Fruit fly (Drosophila melanogaster) whole organism, embryonic: ENCODE measurements around the gene HDAC6.

Source experiments
- Awh ChIP-seq: fragments of 200-800 bp; sonication (Bioruptor generic); IDR thresholded peaks from 2 replicates; pipeline ENCODE4, ENCODE4 v1.3.6; 2022; ENCODE audit warnings: missing biosample characterization, missing genetic modification characterization
- BEAF-32 ChIP-seq: fragments of 200-800 bp; sonication (Bioruptor generic); optimal IDR thresholded peaks from 3 replicates; lab custom pipeline; 2017; ENCODE audit warnings: missing biosample characterization, missing genetic modification characterization, mild to moderate bottlenecking, moderate library complexity, missing genetic modification reagents
- CG10366 ChIP-seq: fragments of 200-800 bp; sonication (Bioruptor generic); IDR thresholded peaks from 2 replicates; pipeline ENCODE4 v1.3.6; 2022; ENCODE audit warnings: missing biosample characterization, missing genetic modification characterization
- CG11247 ChIP-seq: fragments of 200-800 bp; sonication (Bioruptor generic); IDR thresholded peaks from 2 replicates; pipeline ENCODE4 v1.3.6; 2022; ENCODE audit warnings: missing biosample characterization, missing genetic modification characterization
- CG12942 ChIP-seq: fragments of 200-800 bp; sonication (Bioruptor generic); optimal IDR thresholded peaks from 3 replicates; lab custom pipeline; 2016; ENCODE audit warnings: missing biosample characterization, missing genetic modification characterization
- CG15011 ChIP-seq: fragments of 200-800 bp; sonication (Bioruptor generic); optimal IDR thresholded peaks from 3 replicates; lab custom pipeline; 2018; ENCODE audit warnings: missing biosample characterization, mild to moderate bottlenecking, missing genetic modification characterization
- CG15696 ChIP-seq: fragments of 200-800 bp; sonication (Bioruptor generic); optimal IDR thresholded peaks from 2 replicates; lab custom pipeline; 2019; ENCODE audit warnings: missing biosample characterization, mild to moderate bottlenecking, missing genetic modification characterization, moderate library complexity
- CG17328 ChIP-seq: fragments of 200-800 bp; sonication (Bioruptor generic); IDR thresholded peaks from 2 replicates; pipeline ENCODE4 v1.3.6; 2022; ENCODE audit warnings: missing biosample characterization, missing genetic modification characterization
- CG30403 ChIP-seq: fragments of 200-800 bp; sonication (Bioruptor generic); optimal IDR thresholded peaks from 3 replicates; lab custom pipeline; 2016; ENCODE audit warnings: missing biosample characterization, missing genetic modification characterization
- CG3163 ChIP-seq: fragments of 200-800 bp; sonication (Bioruptor generic); optimal IDR thresholded peaks from 3 replicates; lab custom pipeline; 2016; ENCODE audit warnings: missing biosample characterization, missing genetic modification characterization
- CG33213 ChIP-seq: fragments of 200-800 bp; sonication (Bioruptor generic); optimal IDR thresholded peaks from 3 replicates; lab custom pipeline; 2016; ENCODE audit warnings: missing biosample characterization, missing genetic modification characterization
- CG33557 ChIP-seq: fragments of 200-800 bp; sonication (Bioruptor generic); optimal IDR thresholded peaks from 2 replicates; lab custom pipeline; 2019; ENCODE audit warnings: missing biosample characterization, mild to moderate bottlenecking, missing genetic modification characterization, moderate library complexity
- CG4404 ChIP-seq: fragments of 200-800 bp; sonication (Bioruptor generic); IDR thresholded peaks from 2 replicates; pipeline ENCODE4 v1.3.6; 2022; ENCODE audit warnings: missing biosample characterization, missing genetic modification characterization
- CG4617 ChIP-seq: fragments of 200-800 bp; sonication (Bioruptor generic); optimal IDR thresholded peaks from 3 replicates; lab custom pipeline; 2016; ENCODE audit warnings: missing biosample characterization, missing genetic modification characterization, borderline replicate concordance
- CG6254 ChIP-seq: fragments of 200-800 bp; sonication (Bioruptor generic); optimal IDR thresholded peaks from 3 replicates; lab custom pipeline; 2017; ENCODE audit warnings: mild to moderate bottlenecking, missing biosample characterization, missing genetic modification reagents, missing genetic modification characterization
- CG8765 ChIP-seq: fragments of 200-800 bp; sonication (Bioruptor generic); IDR thresholded peaks from 2 replicates; pipeline ENCODE4 v1.3.6; 2022; ENCODE audit warnings: missing biosample characterization, missing genetic modification characterization
- CG9215 ChIP-seq: fragments of 200-800 bp; sonication (Bioruptor generic); IDR thresholded peaks from 2 replicates; pipeline ENCODE4 v1.3.6; 2022; ENCODE audit warnings: missing biosample characterization, missing genetic modification characterization
- Camta ChIP-seq: fragments of 200-800 bp; sonication (Bioruptor generic); optimal IDR thresholded peaks from 2 replicates; lab custom pipeline; 2016; ENCODE audit warnings: missing biosample characterization, missing genetic modification characterization
- Chrac-16 ChIP-seq: fragments of 200-800 bp; sonication (Bioruptor generic); optimal IDR thresholded peaks from 3 replicates; lab custom pipeline; 2016; ENCODE audit warnings: missing biosample characterization, missing genetic modification characterization
- CkIIα-i1 ChIP-seq: fragments of 200-800 bp; sonication (Bioruptor generic); IDR thresholded peaks from 2 replicates; pipeline ENCODE4 v1.3.6; 2022; ENCODE audit warnings: missing biosample characterization, missing genetic modification characterization
- Deaf1 ChIP-seq: fragments of 200-800 bp; optimal IDR thresholded peaks from 3 replicates; lab custom pipeline; 2019; ENCODE audit warnings: missing biosample characterization, mild to moderate bottlenecking, missing genetic modification characterization, moderate library complexity
- E2f1 ChIP-seq: fragments of 200-800 bp; sonication (Bioruptor generic); IDR thresholded peaks from 2 replicates; pipeline ENCODE4 v1.3.6; 2022; ENCODE audit warnings: missing biosample characterization, missing genetic modification characterization
- E2f2 ChIP-seq: fragments of 200-800 bp; sonication (Bioruptor generic); IDR thresholded peaks from 2 replicates; pipeline ENCODE4 v1.3.6; 2022; ENCODE audit warnings: missing biosample characterization, missing genetic modification characterization
- Hr39 ChIP-seq: fragments of >200 bp; optimal IDR thresholded peaks from 2 replicates; lab custom pipeline; 2017
- Mrtf ChIP-seq: fragments of 200-800 bp; sonication (Bioruptor generic); IDR thresholded peaks from 3 replicates; pipeline ENCODE4 v1.3.6; 2022; ENCODE audit warnings: missing biosample characterization, missing genetic modification characterization
- Scr ChIP-seq: fragments of 200-800 bp; sonication (Bioruptor generic); IDR thresholded peaks from 2 replicates; pipeline ENCODE4 v1.3.6; 2022; ENCODE audit warnings: missing biosample characterization, missing genetic modification characterization; ENCODE audit not compliant: partially characterized antibody
- Spps ChIP-seq: fragments of 200-800 bp; sonication (Bioruptor generic); optimal IDR thresholded peaks from 2 replicates; lab custom pipeline; 2018; ENCODE audit warnings: missing biosample characterization, mild to moderate bottlenecking, missing genetic modification characterization
- Trl ChIP-seq, 3 experiments: fragments of >200 bp in 2 of 3; fragments of 200-800 bp in 1 of 3; sonication (Bioruptor generic) in 1 of 3; optimal IDR thresholded peaks; 2 replicates in 1 of 3; 3 replicates in 2 of 3; lab custom pipeline; 2016 to 2017; ENCODE audit warnings: missing biosample characterization in 1 of 3, missing genetic modification characterization in 1 of 3
- Vsx1 ChIP-seq: fragments of 200-800 bp; sonication (Bioruptor generic); optimal IDR thresholded peaks from 2 replicates; lab custom pipeline; 2017; ENCODE audit warnings: missing biosample characterization, mild to moderate bottlenecking, missing genetic modification characterization, missing genetic modification reagents
- Xbp1 ChIP-seq: fragments of 200-800 bp; sonication (Bioruptor generic); optimal IDR thresholded peaks from 3 replicates; lab custom pipeline; 2016; ENCODE audit warnings: missing biosample characterization, mild to moderate bottlenecking, missing genetic modification characterization
- btn ChIP-seq: fragments of 200-800 bp; sonication (Bioruptor generic); optimal IDR thresholded peaks from 2 replicates; lab custom pipeline; 2016; ENCODE audit warnings: missing biosample characterization, missing genetic modification characterization
- dmrt11E ChIP-seq: fragments of 200-800 bp; sonication (Bioruptor generic); optimal IDR thresholded peaks from 3 replicates; lab custom pipeline; 2018; ENCODE audit warnings: missing biosample characterization, mild to moderate bottlenecking, missing genetic modification characterization, moderate library complexity
- exex ChIP-seq: fragments of 200-800 bp; sonication (Bioruptor generic); optimal IDR thresholded peaks from 4 replicates; lab custom pipeline; 2018; ENCODE audit warnings: missing biosample characterization, mild to moderate bottlenecking, missing genetic modification characterization, moderate library complexity
- fd102C ChIP-seq: fragments of 200-800 bp; sonication (Bioruptor generic); optimal IDR thresholded peaks from 2 replicates; lab custom pipeline; 2018; ENCODE audit warnings: missing biosample characterization, mild to moderate bottlenecking, missing genetic modification characterization, moderate library complexity
- ham ChIP-seq: fragments of 200-800 bp; sonication (Bioruptor generic); IDR thresholded peaks from 2 replicates; pipeline ENCODE4 v1.3.6; 2022; ENCODE audit warnings: missing biosample characterization, missing genetic modification characterization
- jing ChIP-seq: fragments of 200-800 bp; sonication (Bioruptor generic); optimal IDR thresholded peaks from 2 replicates; lab custom pipeline; 2018; ENCODE audit warnings: missing biosample characterization, mild to moderate bottlenecking, missing genetic modification characterization
- lilli ChIP-seq: fragments of 200-800 bp; sonication (Bioruptor generic); optimal IDR thresholded peaks from 3 replicates; lab custom pipeline; 2016; ENCODE audit warnings: missing biosample characterization, missing genetic modification characterization
- lola ChIP-seq, 3 experiments: fragments of >200 bp in 2 of 3; fragments of 200-800 bp in 1 of 3; sonication (Bioruptor generic) in 1 of 3; optimal IDR thresholded peaks; 2 replicates each; lab custom pipeline; 2017 to 2019; ENCODE audit warnings: missing biosample characterization in 3 of 3, missing genetic modification characterization in 3 of 3, mild to moderate bottlenecking in 1 of 3, moderate library complexity in 1 of 3
- mam ChIP-seq: fragments of 200-800 bp; sonication (Bioruptor generic); optimal IDR thresholded peaks from 3 replicates; lab custom pipeline; 2016; ENCODE audit warnings: missing biosample characterization, missing genetic modification characterization
- nerfin-1 ChIP-seq: fragments of 200-800 bp; sonication (Bioruptor generic); optimal IDR thresholded peaks from 3 replicates; lab custom pipeline; 2019; ENCODE audit warnings: missing biosample characterization, mild to moderate bottlenecking, missing genetic modification characterization, moderate library complexity
- pfk ChIP-seq: fragments of 200-800 bp; sonication (Bioruptor generic); optimal IDR thresholded peaks from 2 replicates; lab custom pipeline; 2018; ENCODE audit warnings: missing biosample characterization, mild to moderate bottlenecking, missing genetic modification characterization, moderate library complexity
- ro ChIP-seq: fragments of 200-800 bp; sonication (Bioruptor generic); IDR thresholded peaks from 2 replicates; pipeline ENCODE4 v1.3.6; 2022; ENCODE audit warnings: missing biosample characterization, missing genetic modification characterization
- sd ChIP-seq: fragments of 200-800 bp; sonication (Bioruptor generic); optimal IDR thresholded peaks from 3 replicates; lab custom pipeline; 2018; ENCODE audit warnings: missing biosample characterization, mild to moderate bottlenecking, missing genetic modification characterization, moderate library complexity
- sim ChIP-seq: fragments of 200-800 bp; sonication (Bioruptor generic); IDR thresholded peaks from 2 replicates; pipeline ENCODE4 v1.3.6; 2022; ENCODE audit warnings: missing biosample characterization, missing genetic modification characterization
- sisA ChIP-seq: fragments of 200-800 bp; sonication (Bioruptor generic); IDR thresholded peaks from 2 replicates; pipeline ENCODE4 v1.3.6; 2022; ENCODE audit warnings: missing biosample characterization, missing genetic modification characterization
- sr ChIP-seq: fragments of 200-800 bp; sonication (Bioruptor generic); IDR thresholded peaks from 3 replicates; pipeline ENCODE4 v1.3.6; 2022; ENCODE audit warnings: missing biosample characterization, missing genetic modification characterization
- ssp ChIP-seq: fragments of 200-800 bp; sonication (Bioruptor generic); IDR thresholded peaks from 2 replicates; pipeline ENCODE4 v1.3.6; 2022; ENCODE audit warnings: missing biosample characterization, missing genetic modification characterization
- usp ChIP-seq: fragments of >200 bp; optimal IDR thresholded peaks from 2 replicates; lab custom pipeline; 2017; ENCODE audit warnings: missing biosample characterization, missing genetic modification characterization
- yki ChIP-seq: fragments of >200 bp; optimal IDR thresholded peaks from 3 replicates; lab custom pipeline; 2018

Gene HDAC6

dm6 chrX:15383513-15384373 lies 50.6 kb downstream of the HDAC6 start (continued):
- TF ChIP-seq btn (GFP tag; lab: Kevin White, UChicago) (no peak), CG9215 (GFP tag; lab: Robert Waterston, UW) (peak; percentile 45; the same call in 1 of the 2 replicates), Awh (0 out of 2 replicates have a peak, but pooled peaks have one; percentile 36), yki (lab: Kevin White, UChicago) (no peak), nerfin-1 (tag; lab: Kevin White, UChicago) (peak; percentile 38), Spps (tag; lab: Kevin White, UChicago) (no peak), Mrtf (0 out of 3 replicates have a peak, but pooled peaks have one; percentile 14), CkIIα-i1 (GFP tag; lab: Robert Waterston, UW) (no peak), dmrt11E (tag; lab: Kevin White, UChicago) (peak; percentile 32), ham (GFP tag; lab: Robert Waterston, UW) (no peak), Hr39 (lab: Kevin White, UChicago) (no peak), ssp (GFP tag; lab: Robert Waterston, UW) (peak; percentile 11; the same call in 1 of the 2 replicates), CG12942 (no peak), CG4617 (GFP tag; lab: Kevin White, UChicago) (no peak), CG3163 (GFP tag; lab: Kevin White, UChicago) (no peak), CG6254 (peak; percentile 24), Vsx1 (GFP tag; lab: Kevin White, UChicago) (no peak), Xbp1 (GFP tag; lab: Kevin White, UChicago) (peak; percentile 63), E2f2 (GFP tag; lab: Robert Waterston, UW) (peak; percentile 6; the same call in 1 of the 2 replicates), Trl (optimal IDR thresholded peaks at IDR 0.05; lab: Kevin White, UChicago) (no peak), Trl (GFP tag; optimal IDR thresholded peaks at IDR 0.05; lab: Kevin White, UChicago) (no peak), CG33557 (GFP tag; lab: Kevin White, UChicago) (no peak), CG15696 (tag; lab: Kevin White, UChicago) (no peak), Chrac-16 (GFP tag; lab: Kevin White, UChicago) (no peak), CG33213 (GFP tag; lab: Kevin White, UChicago) (no peak), CG10366 (GFP tag; lab: Robert Waterston, UW) (peak; percentile 48), sd (tag; lab: Kevin White, UChicago) (no peak), E2f1 (peak; percentile 30; the same call in 1 of the 2 replicates), sim (GFP tag; lab: Robert Waterston, UW) (no peak), Scr (GFP tag; lab: Robert Waterston, UW) (no peak), exex (tag; lab: Kevin White, UChicago) (no peak), CG4404 (GFP tag; lab: Robert Waterston, UW) (no peak), fd102C (GFP tag; lab: Kevin White, UChicago) (no peak), CG11247 (GFP tag; lab: Robert Waterston, UW) (no peak), sisA (GFP tag; lab: Robert Waterston, UW) (0 out of 2 replicates have a peak, but pooled peaks have one; percentile 18), CG8765 (GFP tag; lab: Robert Waterston, UW) (no peak), jing (GFP tag; lab: Kevin White, UChicago) (no peak), Deaf1 (tag; lab: Kevin White, UChicago) (peak; percentile 39), lilli (GFP tag; lab: Kevin White, UChicago) (peak; percentile 20), ro (GFP tag; lab: Robert Waterston, UW) (no peak), mam (GFP tag; lab: Kevin White, UChicago) (no peak), Camta (GFP tag; lab: Kevin White, UChicago) (no peak), usp (no peak), BEAF-32 (GFP tag; lab: Kevin White, UChicago) (no peak), pfk (GFP tag; lab: Kevin White, UChicago) (no peak), CG30403 (GFP tag; lab: Kevin White, UChicago) (peak; percentile 67), CG17328 (peak; percentile 23; the same call in 1 of the 2 replicates), sr (GFP tag; lab: Robert Waterston, UW) (no peak), lola (GFP tag; optimal IDR thresholded peaks at IDR 0.05; lab: Kevin White, UChicago) (peak in 1 of 3 experiments; percentile 35), CG15011 (GFP tag; lab: Kevin White, UChicago) (peak; percentile 32)
